1 fruit fly cellular context compared by ENCODE assay signal in genomic region chr3R:14354599-14354998, dm6.
TF ChIP-seq lines count a peak whose summit lies in the region.

No protein-coding gene starts in this region.

TF ChIP-seq in whole organism, prepupa, 60 proteins besides CTCF, POLR2A, EP300 and RAD21 (continued from another document):
- TF ChIP-seq Lpt (GFP tag; optimal IDR thresholded peaks at IDR 0.05; lab: Kevin White, UChicago) (no peak), CG11294 (GFP tag; IDR thresholded peaks at IDR 0.05; lab: Robert Waterston, UW) (no peak), CG32006 (GFP tag; optimal IDR thresholded peaks at IDR 0.05; lab: Kevin White, UChicago) (no peak), Eip93F (GFP tag; optimal IDR thresholded peaks at IDR 0.05; lab: Kevin White, UChicago) (no peak)
